Worm (Caenorhabditis elegans): ENCODE measurements around the gene F58G6.7.

The F58G6.7 gene

DNA sequence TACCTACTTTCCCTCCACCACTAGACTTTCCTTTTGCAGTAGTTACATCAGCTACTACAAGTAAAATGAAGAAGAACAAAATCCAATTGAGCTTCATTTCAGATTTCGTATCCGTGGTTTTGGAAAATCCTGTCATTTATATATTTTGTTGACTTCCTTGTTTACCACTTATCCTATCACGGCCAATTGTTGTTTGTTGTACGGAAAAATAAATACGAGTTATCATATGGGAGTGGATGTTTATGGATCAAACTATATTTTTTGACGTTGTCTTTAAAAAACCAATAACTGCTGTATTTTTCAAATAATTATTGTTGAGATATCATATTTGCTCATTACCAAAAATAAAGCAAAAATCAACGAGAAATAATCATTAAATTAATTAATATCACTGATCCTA lies 30.8 kb upstream of the F58G6.7 start, which contains the start of gene W09C2.9:
Gene W09C2.9 (minus strand): TSS at position 101 of the 400 bp plus-strand sequence.
- TF ChIP-seq mep-1 (tag; optimal IDR thresholded peaks at IDR 0.05) (no peak), elt-1 (tag; optimal IDR thresholded peaks at IDR 0.05; ENCODE audit: borderline replicate concordance, insufficient read depth) (no peak), lin-13 (tag; optimal IDR thresholded peaks at IDR 0.05) (no peak)

DNA sequence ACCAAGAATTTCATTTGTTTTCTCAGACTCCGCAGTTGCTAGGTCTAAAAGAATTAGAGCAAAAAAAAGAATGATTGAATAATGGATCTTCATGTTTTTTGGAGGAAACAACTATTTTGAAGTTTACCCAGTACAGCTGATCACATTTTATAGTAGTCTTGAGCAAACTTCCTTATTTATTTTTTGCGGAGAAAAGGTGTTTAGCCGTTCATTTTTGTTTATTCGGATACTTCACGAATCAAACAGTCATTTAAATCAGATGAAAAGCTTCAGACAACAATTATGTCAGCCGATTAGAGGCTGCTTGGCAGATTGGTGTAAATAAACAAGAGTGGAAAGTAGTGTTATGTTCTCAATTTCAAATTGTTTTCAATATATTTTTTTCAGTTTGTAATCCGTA lies 29.8 kb upstream of the F58G6.7 start, which contains the start of gene W09C2.8:
Gene W09C2.8 (minus strand): TSS at position 101 of the 400 bp plus-strand sequence.
- TF ChIP-seq unc-120 (tag; optimal IDR thresholded peaks at IDR 0.05; ENCODE audit: poor library complexity, severe bottlenecking): no peak
- TF ChIP-seq tbx-8 (GFP tag; optimal IDR thresholded peaks at IDR 0.05): no peak
- TF ChIP-seq unc-39 (tag; optimal IDR thresholded peaks at IDR 0.05): no peak
- TF ChIP-seq zip-8 (tag; optimal IDR thresholded peaks at IDR 0.05): no peak
- TF ChIP-seq lin-13 (tag; optimal IDR thresholded peaks at IDR 0.05): no peak
- TF ChIP-seq hlh-1 (tag; optimal IDR thresholded peaks at IDR 0.05): no peak
- no peak for TF ChIP-seq mep-1 (tag; optimal IDR thresholded peaks at IDR 0.05)
- TF ChIP-seq unc-62 (GFP tag; optimal IDR thresholded peaks at IDR 0.05): no peak
- TF ChIP-seq sem-2 (GFP tag; optimal IDR thresholded peaks at IDR 0.05): no peak
- no peak for TF ChIP-seq ces-1 (GFP tag; optimal IDR thresholded peaks at IDR 0.05)
- no peak for TF ChIP-seq nhr-237 (tag; optimal IDR thresholded peaks at IDR 0.05)

DNA sequence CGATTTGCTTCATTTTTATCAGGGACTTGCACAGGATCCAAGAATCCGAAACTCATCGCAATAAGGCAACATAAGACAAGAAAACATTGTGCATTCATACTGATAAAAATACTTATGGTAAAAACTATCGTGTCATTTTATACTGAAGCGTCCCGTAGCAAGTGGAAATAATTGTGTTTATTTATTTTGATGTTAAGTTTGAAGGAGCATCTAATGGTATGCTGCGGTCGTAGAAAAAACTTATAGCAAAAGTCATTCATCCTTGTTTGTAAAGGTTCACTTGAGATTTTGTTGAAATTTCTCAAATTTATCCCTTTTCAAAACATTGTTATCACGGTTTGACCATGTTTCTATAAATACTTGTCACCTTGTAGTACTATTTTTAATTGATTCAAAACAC lies 29.1 kb upstream of the F58G6.7 start, which contains the start of gene W09C2.10:
Gene W09C2.10 (minus strand): TSS at position 101 of the 400 bp plus-strand sequence.
- TF ChIP-seq unc-39 (tag; optimal IDR thresholded peaks at IDR 0.05): no peak
- no peak for TF ChIP-seq elt-1 (tag; optimal IDR thresholded peaks at IDR 0.05; ENCODE audit: borderline replicate concordance, insufficient read depth)
- TF ChIP-seq blmp-1 (tag; optimal IDR thresholded peaks at IDR 0.05): no peak
- no peak for TF ChIP-seq snpc-4 (tag; optimal IDR thresholded peaks at IDR 0.05)
- TF ChIP-seq sem-2 (GFP tag; optimal IDR thresholded peaks at IDR 0.05): no peak
- no peak for TF ChIP-seq drap-1 (GFP tag; optimal IDR thresholded peaks at IDR 0.05)
- TF ChIP-seq unc-62 (GFP tag; optimal IDR thresholded peaks at IDR 0.05): no peak
- TF ChIP-seq mls-2 (tag; optimal IDR thresholded peaks at IDR 0.05): no peak
- no peak for TF ChIP-seq ceh-39 (tag; optimal IDR thresholded peaks at IDR 0.05)
- no peak for TF ChIP-seq tbx-8 (GFP tag; optimal IDR thresholded peaks at IDR 0.05)
- TF ChIP-seq mep-1 (tag; optimal IDR thresholded peaks at IDR 0.05): no peak
- TF ChIP-seq ceh-83 (GFP tag; optimal IDR thresholded peaks at IDR 0.05): no peak

DNA sequence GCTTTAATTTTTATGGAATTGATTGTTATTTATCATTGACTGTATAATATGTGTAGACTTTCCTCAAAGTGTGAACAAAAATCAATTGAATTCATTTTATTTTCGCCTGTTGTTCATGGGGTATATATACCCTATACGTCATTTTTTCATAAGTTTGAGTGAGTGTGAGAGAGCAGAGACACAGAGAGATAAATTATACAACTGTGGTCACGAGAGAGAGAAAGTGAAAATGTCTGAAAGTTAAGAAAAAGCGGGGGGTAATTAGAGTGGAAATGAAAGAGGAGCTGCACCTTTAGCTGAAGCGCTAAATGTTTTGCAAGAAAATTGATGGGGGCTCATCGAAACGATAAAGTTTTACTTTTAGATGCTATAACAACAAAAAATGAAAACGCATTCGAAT lies 28.3 kb upstream of the F58G6.7 start:
- TF ChIP-seq lin-32 (GFP tag; optimal IDR thresholded peaks at IDR 0.05): no peak
- no peak for TF ChIP-seq unc-39 (tag; optimal IDR thresholded peaks at IDR 0.05)
- no peak for TF ChIP-seq nhr-2 (tag; optimal IDR thresholded peaks at IDR 0.05)
- no peak for TF ChIP-seq sptf-1 (tag; optimal IDR thresholded peaks at IDR 0.05)
- no peak for TF ChIP-seq elt-1 (tag; optimal IDR thresholded peaks at IDR 0.05; ENCODE audit: borderline replicate concordance, insufficient read depth)
- TF ChIP-seq pha-4 (tag; optimal IDR thresholded peaks at IDR 0.05): no peak
- no peak for TF ChIP-seq mep-1 (tag; optimal IDR thresholded peaks at IDR 0.05)
- no peak for TF ChIP-seq ceh-39 (tag; optimal IDR thresholded peaks at IDR 0.05)
- TF ChIP-seq ceh-43 (GFP tag; optimal IDR thresholded peaks at IDR 0.05): no peak
- no peak for TF ChIP-seq unc-120 (tag; optimal IDR thresholded peaks at IDR 0.05; ENCODE audit: poor library complexity, severe bottlenecking)
- no peak for TF ChIP-seq snpc-4 (tag; optimal IDR thresholded peaks at IDR 0.05)
- TF ChIP-seq bed-3 (GFP tag; optimal IDR thresholded peaks at IDR 0.05): no peak
- TF ChIP-seq ces-1 (GFP tag; optimal IDR thresholded peaks at IDR 0.05): no peak
- no peak for TF ChIP-seq zip-8 (tag; optimal IDR thresholded peaks at IDR 0.05)
- TF ChIP-seq lin-13 (tag; optimal IDR thresholded peaks at IDR 0.05): no peak
- no peak for TF ChIP-seq nhr-237 (tag; optimal IDR thresholded peaks at IDR 0.05)
- TF ChIP-seq cnd-1 (tag; optimal IDR thresholded peaks at IDR 0.05): no peak
- TF ChIP-seq elt-3 (tag; optimal IDR thresholded peaks at IDR 0.05): no peak
- no peak for TF ChIP-seq lsy-2 (tag; optimal IDR thresholded peaks at IDR 0.05)

DNA sequence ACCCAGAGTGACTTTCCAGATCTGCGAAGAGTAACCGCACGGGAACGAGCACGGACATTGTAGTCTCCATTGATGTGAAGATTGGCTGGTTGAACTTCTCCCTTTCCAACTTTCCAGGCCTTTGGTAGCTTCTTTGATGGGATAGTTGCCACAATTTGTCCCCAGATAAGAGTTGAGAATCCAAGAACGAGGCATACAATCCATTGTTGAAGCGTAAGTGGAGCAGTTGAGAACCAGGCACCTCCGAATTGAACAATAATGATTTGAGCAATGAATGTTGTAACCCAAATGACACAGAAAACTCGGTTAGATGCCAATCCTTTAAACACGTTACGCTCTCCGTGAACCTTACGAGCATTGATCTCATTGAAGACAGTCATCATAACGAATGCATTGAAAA lies 27.1 kb upstream of the F58G6.7 start:
- TF ChIP-seq ces-1 (GFP tag; optimal IDR thresholded peaks at IDR 0.05): no peak
- TF ChIP-seq nhr-12 (tag; optimal IDR thresholded peaks at IDR 0.05): no peak
- no peak for TF ChIP-seq nhr-2 (tag; optimal IDR thresholded peaks at IDR 0.05)
- TF ChIP-seq tbx-8 (GFP tag; optimal IDR thresholded peaks at IDR 0.05): no peak
- no peak for TF ChIP-seq nhr-28 (tag; optimal IDR thresholded peaks at IDR 0.05)
- TF ChIP-seq cnd-1 (tag; optimal IDR thresholded peaks at IDR 0.05): no peak
- TF ChIP-seq lsy-2 (tag; optimal IDR thresholded peaks at IDR 0.05): no peak
- no peak for TF ChIP-seq bed-3 (GFP tag; optimal IDR thresholded peaks at IDR 0.05)
- TF ChIP-seq drap-1 (GFP tag; optimal IDR thresholded peaks at IDR 0.05): no peak
- TF ChIP-seq lin-32 (GFP tag; optimal IDR thresholded peaks at IDR 0.05): no peak
- no peak for TF ChIP-seq unc-120 (tag; optimal IDR thresholded peaks at IDR 0.05; ENCODE audit: poor library complexity, severe bottlenecking)
- TF ChIP-seq M03D4.4 (tag; optimal IDR thresholded peaks at IDR 0.05): no peak
- TF ChIP-seq pha-4 (tag; optimal IDR thresholded peaks at IDR 0.05): no peak
- TF ChIP-seq zip-8 (tag; optimal IDR thresholded peaks at IDR 0.05): no peak
